Worm (Caenorhabditis elegans) whole organism, L4 larva: ENCODE results near the gene srd-12.

Source experiments
- T20F7.1 ChIP-seq: fragments of 200-800 bp; sonication (Bioruptor generic); optimal IDR thresholded peaks from 2 replicates; lab custom pipeline; 2018; ENCODE audit warnings: mild to moderate bottlenecking, missing genetic modification characterization, missing compliant biosample characterization
- T26A8.4 ChIP-seq: fragments of 200-800 bp; sonication (Bioruptor generic); IDR thresholded peaks from 2 replicates; pipeline ENCODE4 v1.3.6; 2022; ENCODE audit warnings: missing genetic modification characterization, missing compliant biosample characterization
- Y105C5A.15 ChIP-seq: fragments of 200-800 bp; sonication (Bioruptor generic); IDR thresholded peaks from 2 replicates; pipeline ENCODE4 v1.3.6; 2022; ENCODE audit warnings: missing genetic modification characterization, missing compliant biosample characterization
- Y48G9A.11 ChIP-seq: fragments of 200-800 bp; sonication (Bioruptor generic); IDR thresholded peaks from 2 replicates; pipeline ENCODE4 v1.3.6; 2022; ENCODE audit warnings: missing genetic modification reagents, missing genetic modification characterization, missing compliant biosample characterization
- Y5F2A.4 ChIP-seq: fragments of 200-800 bp; sonication (Bioruptor generic); optimal IDR thresholded peaks from 2 replicates; lab custom pipeline; 2018; ENCODE audit warnings: mild to moderate bottlenecking, missing genetic modification characterization, missing compliant biosample characterization
- Y75B8A.6 ChIP-seq: fragments of 200-800 bp; sonication (Bioruptor generic); IDR thresholded peaks from 2 replicates; pipeline ENCODE4 v1.3.6; 2022; ENCODE audit warnings: missing genetic modification reagents, missing genetic modification characterization, missing compliant biosample characterization
- ZK546.5 ChIP-seq, 2 experiments: sonication (generic microtip); optimal IDR thresholded peaks; 2 replicates each; lab custom pipeline; 2017; ENCODE audit warnings: missing biosample characterization in 2 of 2, missing genetic modification characterization in 2 of 2
- aha-1 ChIP-seq: fragments of 150-350 bp; peaks from one replicate; lab custom pipeline; 2014; ENCODE audit warnings: missing biosample characterization, missing genetic modification characterization
- attf-4 ChIP-seq: sonication (generic microtip); optimal IDR thresholded peaks from 3 replicates; lab custom pipeline; 2017; ENCODE audit warnings: missing biosample characterization, missing genetic modification characterization
- ceh-28 ChIP-seq: fragments of 150-350 bp; optimal IDR thresholded peaks from 2 replicates; lab custom pipeline; 2014; ENCODE audit warnings: missing biosample characterization, missing genetic modification reagents, missing genetic modification characterization
- ceh-62 ChIP-seq: sonication (generic microtip); optimal IDR thresholded peaks from 2 replicates; lab custom pipeline; 2017; ENCODE audit warnings: missing biosample characterization, missing genetic modification characterization
- ceh-82 ChIP-seq: sonication (generic microtip); optimal IDR thresholded peaks from 2 replicates; lab custom pipeline; 2017; ENCODE audit warnings: missing biosample characterization, missing genetic modification characterization
- cey-2 ChIP-seq: sonication (generic microtip); optimal IDR thresholded peaks from 3 replicates; lab custom pipeline; 2017; ENCODE audit warnings: missing genetic modification characterization, mild to moderate bottlenecking, missing compliant biosample characterization, antibody characterized with exemption, borderline replicate concordance; ENCODE audit not compliant: insufficient read depth
- daf-16 ChIP-seq, 3 experiments: sonication (generic microtip); optimal IDR thresholded peaks; 2 replicates each; lab custom pipeline; 2016 to 2017; ENCODE audit warnings: missing genetic modification characterization in 3 of 3, missing genetic modification reagents in 3 of 3, mild to moderate bottlenecking in 2 of 3, missing compliant biosample characterization in 2 of 3, missing biosample characterization in 1 of 3, moderate library complexity in 1 of 3
- dmd-6 ChIP-seq: fragments of 200-800 bp; sonication (Bioruptor generic); IDR thresholded peaks from 2 replicates; pipeline ENCODE4 v1.3.6; 2022; ENCODE audit warnings: missing genetic modification reagents, missing genetic modification characterization, missing compliant biosample characterization
- dmd-8 ChIP-seq: fragments of 200-800 bp; sonication (Bioruptor generic); IDR thresholded peaks from 2 replicates; pipeline ENCODE4 v1.3.6; 2022; ENCODE audit warnings: missing genetic modification characterization, missing compliant biosample characterization
- dmd-9 ChIP-seq: fragments of 200-800 bp; sonication (Bioruptor generic); IDR thresholded peaks from 2 replicates; pipeline ENCODE4 v1.3.6; 2022; ENCODE audit warnings: missing genetic modification reagents, missing genetic modification characterization, missing compliant biosample characterization
- dpl-1 ChIP-seq: fragments of 150-350 bp; optimal IDR thresholded peaks from 2 replicates; lab custom pipeline; 2014; ENCODE audit warnings: missing biosample characterization, missing genetic modification reagents, missing genetic modification characterization
- dve-1 ChIP-seq: sonication (generic microtip); optimal IDR thresholded peaks from 2 replicates; lab custom pipeline; 2017; ENCODE audit warnings: antibody characterized with exemption, mild to moderate bottlenecking, missing genetic modification characterization, missing compliant biosample characterization; ENCODE audit not compliant: insufficient read depth
- egl-27 ChIP-seq: sonication (generic microtip); optimal IDR thresholded peaks from 3 replicates; lab custom pipeline; 2017; ENCODE audit warnings: missing biosample characterization, missing genetic modification reagents, missing genetic modification characterization
- egl-43 ChIP-seq: fragments of 200-800 bp; sonication (Bioruptor generic); IDR thresholded peaks from 2 replicates; pipeline ENCODE4 v1.3.6; 2022; ENCODE audit warnings: missing genetic modification reagents, missing genetic modification characterization, missing compliant biosample characterization
- fos-1 ChIP-seq: fragments of 150-350 bp; optimal IDR thresholded peaks from 2 replicates; lab custom pipeline; 2014; ENCODE audit warnings: missing biosample characterization, missing genetic modification characterization
- hlh-11 ChIP-seq: fragments of 200-800 bp; sonication (Bioruptor generic); optimal IDR thresholded peaks from 2 replicates; lab custom pipeline; 2018; ENCODE audit warnings: mild to moderate bottlenecking, missing genetic modification characterization, missing compliant biosample characterization
- hmg-1.1 ChIP-seq: fragments of 200-800 bp; sonication (Bioruptor generic); IDR thresholded peaks from 2 replicates; pipeline ENCODE4 v1.3.6; 2022; ENCODE audit warnings: missing genetic modification reagents, missing genetic modification characterization, missing compliant biosample characterization
- lin-15B ChIP-seq: fragments of 150-350 bp; sonication (generic microtip); optimal IDR thresholded peaks from 3 replicates; lab custom pipeline; 2014; ENCODE audit warnings: missing biosample characterization, missing genetic modification characterization
- lin-29 ChIP-seq: fragments of 200-800 bp; sonication (Bioruptor generic); IDR thresholded peaks from 2 replicates; pipeline ENCODE4 v1.3.6; 2022; ENCODE audit warnings: missing genetic modification reagents, missing genetic modification characterization, missing compliant biosample characterization
- lsy-2 ChIP-seq, 2 experiments: fragments of 150-350 bp in 1 of 2; sonication (generic microtip) in 1 of 2; optimal IDR thresholded peaks; 2 replicates each; lab custom pipeline; 2014 to 2017; ENCODE audit warnings: missing biosample characterization in 2 of 2, missing genetic modification characterization in 2 of 2
- madf-5 ChIP-seq, 2 experiments: fragments of 200-800 bp; sonication (Bioruptor generic); IDR thresholded peaks; 2 replicates each; pipeline ENCODE4 v1.3.6; 2022; ENCODE audit warnings: missing compliant biosample characterization in 2 of 2, missing genetic modification characterization in 2 of 2
- mdt-29 ChIP-seq: fragments of 200-800 bp; sonication (Bioruptor generic); IDR thresholded peaks from 2 replicates; pipeline ENCODE4 v1.3.6; 2022; ENCODE audit warnings: missing genetic modification reagents, missing genetic modification characterization, missing compliant biosample characterization
- mep-1 ChIP-seq: fragments of 150-350 bp; sonication (generic microtip); optimal IDR thresholded peaks from 3 replicates; lab custom pipeline; 2014; ENCODE audit warnings: missing biosample characterization, missing genetic modification characterization
- mes-2 ChIP-seq: sonication (generic microtip); optimal IDR thresholded peaks from 2 replicates; lab custom pipeline; 2016; ENCODE audit warnings: missing genotype, mild to moderate bottlenecking, missing genetic modification characterization, missing compliant biosample characterization; ENCODE audit not compliant: poor library complexity, severe bottlenecking
- mxl-3 ChIP-seq: fragments of 200-800 bp; sonication (Bioruptor generic); optimal IDR thresholded peaks from 2 replicates; lab custom pipeline; 2018; ENCODE audit warnings: mild to moderate bottlenecking, missing genetic modification characterization, missing compliant biosample characterization
- nhr-102 ChIP-seq: sonication (generic microtip); optimal IDR thresholded peaks from 2 replicates; lab custom pipeline; 2016; ENCODE audit warnings: mild to moderate bottlenecking, missing genetic modification characterization, moderate library complexity, missing compliant biosample characterization
- nhr-237 ChIP-seq: sonication (generic microtip); optimal IDR thresholded peaks from 2 replicates; lab custom pipeline; 2017; ENCODE audit warnings: missing biosample characterization, missing genetic modification characterization
- nhr-41 ChIP-seq: fragments of 200-800 bp; sonication (Bioruptor generic); IDR thresholded peaks from 2 replicates; pipeline ENCODE4 v1.3.6; 2022; ENCODE audit warnings: missing genetic modification reagents, missing genetic modification characterization, missing compliant biosample characterization
- nhr-42 ChIP-seq: fragments of 200-800 bp; sonication (Bioruptor generic); IDR thresholded peaks from 2 replicates; pipeline ENCODE4 v1.3.6; 2022; ENCODE audit warnings: missing genetic modification characterization, missing compliant biosample characterization
- nhr-6 ChIP-seq: fragments of 150-350 bp; optimal IDR thresholded peaks from 2 replicates; lab custom pipeline; 2014; ENCODE audit warnings: missing biosample characterization, missing genetic modification characterization
- nhr-76 ChIP-seq: fragments of 150-350 bp; optimal IDR thresholded peaks from 2 replicates; lab custom pipeline; 2014; ENCODE audit warnings: missing biosample characterization, missing genetic modification characterization
- nhr-77 ChIP-seq: fragments of 150-350 bp; optimal IDR thresholded peaks from 2 replicates; lab custom pipeline; 2014; ENCODE audit warnings: missing biosample characterization, missing genetic modification characterization
- php-3 ChIP-seq: fragments of 200-800 bp; sonication (Bioruptor generic); IDR thresholded peaks from 2 replicates; pipeline ENCODE4 v1.3.6; 2022; ENCODE audit warnings: missing genetic modification reagents, missing genetic modification characterization, missing compliant biosample characterization
- rbr-2 ChIP-seq: sonication (generic microtip); optimal IDR thresholded peaks from 2 replicates; lab custom pipeline; 2016; ENCODE audit warnings: missing genotype, missing genetic modification characterization, missing compliant biosample characterization
- set-16 ChIP-seq: fragments of 200-800 bp; sonication (Bioruptor generic); IDR thresholded peaks from 2 replicates; pipeline ENCODE4 v1.3.6; 2022; ENCODE audit warnings: missing genetic modification reagents, missing genetic modification characterization, missing compliant biosample characterization
- snpc-1.2 ChIP-seq: fragments of 200-800 bp; sonication (Bioruptor generic); IDR thresholded peaks from 2 replicates; pipeline ENCODE4 v1.3.6; 2022; ENCODE audit warnings: missing genetic modification reagents, missing genetic modification characterization, missing compliant biosample characterization
- snpc-4 ChIP-seq: fragments of 150-350 bp; optimal IDR thresholded peaks from 2 replicates; lab custom pipeline; 2014; ENCODE audit warnings: missing biosample characterization, missing genetic modification characterization
- spr-1 ChIP-seq: sonication (generic microtip); optimal IDR thresholded peaks from 2 replicates; lab custom pipeline; 2016; ENCODE audit warnings: mild to moderate bottlenecking, missing genetic modification characterization, missing compliant biosample characterization
- spr-3 ChIP-seq: fragments of 200-800 bp; sonication (Bioruptor generic); optimal IDR thresholded peaks from 2 replicates; lab custom pipeline; 2018; ENCODE audit warnings: mild to moderate bottlenecking, missing genetic modification characterization, missing compliant biosample characterization
- tra-1 ChIP-seq: fragments of 200-800 bp; sonication (Bioruptor generic); IDR thresholded peaks from 2 replicates; pipeline ENCODE4 v1.3.6; 2022; ENCODE audit warnings: missing genetic modification reagents, missing genetic modification characterization, missing compliant biosample characterization
- unc-130 ChIP-seq: sonication (generic microtip); optimal IDR thresholded peaks from 2 replicates; lab custom pipeline; 2016; ENCODE audit warnings: missing genetic modification reagents, missing genetic modification characterization, missing compliant biosample characterization
- unc-39 ChIP-seq: sonication (generic microtip); optimal IDR thresholded peaks from 2 replicates; lab custom pipeline; 2017; ENCODE audit warnings: missing biosample characterization, missing genetic modification characterization
- zag-1 ChIP-seq: fragments of 150-350 bp; optimal IDR thresholded peaks from 2 replicates; lab custom pipeline; 2014; ENCODE audit warnings: missing biosample characterization, missing genetic modification characterization
- zfp-2 ChIP-seq: sonication (generic microtip); optimal IDR thresholded peaks from 2 replicates; lab custom pipeline; 2016; ENCODE audit warnings: mild to moderate bottlenecking, missing genetic modification characterization, missing compliant biosample characterization
- ztf-11 ChIP-seq: fragments of 150-350 bp; optimal IDR thresholded peaks from 2 replicates; lab custom pipeline; 2014; ENCODE audit warnings: missing biosample characterization, missing genetic modification characterization

The srd-12 gene

DNA sequence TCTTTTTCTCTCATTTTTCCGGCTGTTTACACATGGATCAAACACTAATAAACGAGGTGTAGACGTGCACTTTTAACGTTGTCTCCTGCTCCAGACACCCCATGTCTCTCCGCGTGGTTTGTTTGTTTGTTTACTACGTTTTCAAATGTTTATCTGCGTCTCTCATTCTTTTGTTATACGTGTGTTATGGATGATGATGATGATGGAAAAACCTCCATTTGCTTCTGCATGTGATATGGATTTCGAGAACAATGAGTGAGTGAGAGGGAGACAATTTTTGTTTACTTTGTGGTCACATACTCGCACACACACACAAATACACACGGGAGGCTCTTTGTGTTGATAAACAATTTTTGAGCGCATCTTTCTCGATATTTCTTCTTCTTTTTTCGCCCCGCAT is 25.6 kb downstream of the srd-12 start:
- TF ChIP-seq lsy-2 (tag; optimal IDR thresholded peaks at IDR 0.05; lab: Kevin White, UChicago) (peak; percentile 39 to 84), nhr-102 (tag; lab: Kevin White, UChicago) (peak; percentile 62), nhr-6 (tag; lab: Kevin White, UChicago) (no peak), attf-4 (tag; lab: Kevin White, UChicago) (no peak), mdt-29 (GFP tag; lab: Robert Waterston, UW) (peak; percentile 65), Y48G9A.11 (no peak), mep-1 (tag; lab: Kevin White, UChicago) (peak; percentile 82), dmd-8 (GFP tag; lab: Robert Waterston, UW) (no peak), ZK546.5 (tag; optimal IDR thresholded peaks at IDR 0.05; lab: Kevin White, UChicago) (no peak), tra-1 (GFP tag; lab: Robert Waterston, UW) (no peak), zag-1 (no peak), rbr-2 (tag; lab: Kevin White, UChicago) (peak; percentile 69), snpc-1.2 (no peak), spr-3 (GFP tag; lab: Kevin White, UChicago) (no peak), hlh-11 (tag; lab: Kevin White, UChicago) (peak; percentile 92), dmd-9 (GFP tag; lab: Robert Waterston, UW) (no peak), T20F7.1 (GFP tag; lab: Kevin White, UChicago) (peak; percentile 37), unc-39 (tag; lab: Kevin White, UChicago) (no peak), ceh-62 (tag; lab: Kevin White, UChicago) (no peak), mxl-3 (GFP tag; lab: Kevin White, UChicago) (peak; percentile 52), nhr-42 (GFP tag; lab: Robert Waterston, UW) (peak; percentile 15; the same call in 1 of the 2 replicates), Y105C5A.15 (GFP tag; lab: Robert Waterston, UW) (no peak), madf-5 (GFP tag; IDR thresholded peaks at IDR 0.05; lab: Robert Waterston, UW) (no peak), snpc-4 (tag; lab: Kevin White, UChicago) (no peak), nhr-41 (no peak), nhr-76 (tag; lab: Kevin White, UChicago) (no peak), fos-1 (tag; lab: Kevin White, UChicago) (no peak), dmd-6 (GFP tag; lab: Robert Waterston, UW) (peak; percentile 53), egl-43 (GFP tag; lab: Robert Waterston, UW) (peak; percentile 41; the same call in 1 of the 2 replicates), php-3 (GFP tag; lab: Robert Waterston, UW) (peak; percentile 27; the same call in 1 of the 2 replicates), spr-1 (tag; lab: Kevin White, UChicago) (peak; percentile 32), egl-27 (no peak), hmg-1.1 (GFP tag; lab: Robert Waterston, UW) (0 out of 2 replicates have a peak, but pooled peaks have one; percentile 22), daf-16 (GFP tag; optimal IDR thresholded peaks at IDR 0.05; lab: Kevin White, UChicago) (peak; percentile 66 to 98), daf-16 (tag; optimal IDR thresholded peaks at IDR 0.05; lab: Kevin White, UChicago) (peak; percentile 99), lin-15B (no peak), nhr-77 (tag; lab: Kevin White, UChicago) (peak; percentile 30), dpl-1 (GFP tag; lab: Kevin White, UChicago) (peak; percentile 42), ztf-11 (tag; lab: Kevin White, UChicago) (no peak), ceh-28 (tag; lab: Kevin White, UChicago) (no peak), set-16 (GFP tag; lab: Robert Waterston, UW) (0 out of 2 replicates have a peak, but pooled peaks have one; percentile 5), dve-1 (tag; lab: Kevin White, UChicago) (peak; percentile 98), cey-2 (tag; lab: Kevin White, UChicago) (no peak), unc-130 (GFP tag; lab: Kevin White, UChicago) (no peak), T26A8.4 (GFP tag; lab: Robert Waterston, UW) (peak; percentile 54), Y5F2A.4 (GFP tag; lab: Kevin White, UChicago) (no peak), aha-1 (tag; lab: Kevin White, UChicago) (peak; percentile 98), zfp-2 (no peak), ceh-82 (tag; lab: Kevin White, UChicago) (no peak), lin-29 (GFP tag; lab: Robert Waterston, UW) (no peak), nhr-237 (tag; lab: Kevin White, UChicago) (no peak), mes-2 (tag; lab: Kevin White, UChicago) (no peak), Y75B8A.6 (GFP tag; lab: Robert Waterston, UW) (no peak)
